Fruit fly (Drosophila melanogaster) whole organism, embryonic: ENCODE results near the gene ab.

Source experiments
- CG15696 ChIP-seq: fragments of 200-800 bp; sonication (Bioruptor generic); optimal IDR thresholded peaks from 2 replicates; lab custom pipeline; 2019; ENCODE audit warnings: missing biosample characterization, mild to moderate bottlenecking, missing genetic modification characterization, moderate library complexity
- Med ChIP-seq: fragments of 200-800 bp; sonication (Bioruptor generic); peaks from one replicate; lab custom pipeline; 2016; ENCODE audit warnings: missing biosample characterization, missing genetic modification characterization, mild to moderate bottlenecking, inconsistent platforms, moderate library complexity
- chinmo ChIP-seq: fragments of 200-800 bp; sonication (Bioruptor generic); IDR thresholded peaks from 4 replicates; pipeline ENCODE4 v1.3.6; 2022; ENCODE audit warnings: missing biosample characterization, missing genetic modification characterization; ENCODE audit not compliant: partially characterized antibody
- pita ChIP-seq: fragments of 200-800 bp; sonication (Bioruptor generic); optimal IDR thresholded peaks from 2 replicates; lab custom pipeline; 2017; ENCODE audit warnings: missing biosample characterization, mild to moderate bottlenecking, missing genetic modification characterization

DNA sequence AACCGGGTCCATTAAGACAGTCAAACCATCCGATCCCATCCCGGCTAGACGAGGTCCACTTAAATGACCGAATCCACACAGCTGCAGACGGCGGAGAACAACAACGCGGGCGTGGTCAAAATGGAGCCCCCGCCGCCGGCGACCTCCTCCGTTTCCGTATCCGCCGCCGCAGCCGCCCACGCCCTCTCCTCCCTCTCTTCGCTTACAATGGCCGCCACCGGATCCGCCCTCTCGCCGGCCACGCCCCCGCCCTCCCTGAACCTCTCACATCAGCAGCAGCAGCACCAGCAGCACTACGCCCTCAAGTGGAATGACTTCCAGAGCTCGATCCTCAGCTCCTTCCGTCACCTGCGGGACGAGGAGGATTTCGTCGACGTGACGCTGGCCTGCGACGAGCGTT lies 25.1 kb downstream of the ab start:
- TF ChIP-seq CG15696 (no peak), pita (GFP tag; lab: Kevin White, UChicago) (no peak), chinmo (GFP tag; lab: Robert Waterston, UW) (no peak), Med (GFP tag; lab: Kevin White, UChicago) (no peak)
